Fruit fly (Drosophila melanogaster) whole organism, embryonic: Measurements from ENCODE around the gene CG7724.
A peak's percentile ranks its signal among the peaks of the same experiment; 100 is the strongest.

ENCODE experiments used
- CG11560 ChIP-seq: fragments of 200-800 bp; sonication (Bioruptor generic); IDR thresholded peaks from 3 replicates; pipeline ENCODE4 v1.3.6; 2022; ENCODE audit warnings: missing biosample characterization, missing genetic modification characterization
- CG11723 ChIP-seq: fragments of 200-800 bp; sonication (Bioruptor generic); optimal IDR thresholded peaks from 2 replicates; lab custom pipeline; 2017; ENCODE audit warnings: missing biosample characterization, mild to moderate bottlenecking, missing genetic modification characterization
- CG12299 ChIP-seq: fragments of 200-800 bp; sonication (Bioruptor generic); optimal IDR thresholded peaks from 2 replicates; lab custom pipeline; 2018; ENCODE audit warnings: missing biosample characterization, mild to moderate bottlenecking, missing genetic modification characterization
- CG13123 ChIP-seq: fragments of 200-800 bp; sonication (Bioruptor generic); optimal IDR thresholded peaks from 2 replicates; lab custom pipeline; 2016; ENCODE audit warnings: missing biosample characterization, missing genetic modification characterization
- CG13296 ChIP-seq: fragments of 200-800 bp; sonication (Bioruptor generic); optimal IDR thresholded peaks from 3 replicates; lab custom pipeline; 2018; ENCODE audit warnings: missing biosample characterization, mild to moderate bottlenecking, missing genetic modification characterization
- CG14710 ChIP-seq: fragments of 200-800 bp; sonication (Bioruptor generic); optimal IDR thresholded peaks from 3 replicates; lab custom pipeline; 2019; ENCODE audit warnings: missing biosample characterization, mild to moderate bottlenecking, missing genetic modification characterization, moderate library complexity
- CG1602 ChIP-seq: fragments of 200-800 bp; sonication (Bioruptor generic); optimal IDR thresholded peaks from 3 replicates; lab custom pipeline; 2016; ENCODE audit warnings: missing biosample characterization, missing genetic modification characterization
- CG1647 ChIP-seq: fragments of 200-800 bp; sonication (Bioruptor generic); optimal IDR thresholded peaks from 3 replicates; lab custom pipeline; 2016; ENCODE audit warnings: missing biosample characterization, missing genetic modification characterization
- CG17186 ChIP-seq: fragments of 200-800 bp; sonication (Bioruptor generic); optimal IDR thresholded peaks from 3 replicates; lab custom pipeline; 2017; ENCODE audit warnings: missing biosample characterization, missing genetic modification reagents, missing genetic modification characterization
- CG17568 ChIP-seq: fragments of 200-800 bp; sonication (Bioruptor generic); optimal IDR thresholded peaks from 2 replicates; lab custom pipeline; 2018; ENCODE audit warnings: missing biosample characterization, mild to moderate bottlenecking, missing genetic modification characterization, moderate library complexity
- CG1792 ChIP-seq: fragments of 200-800 bp; sonication (Bioruptor generic); optimal IDR thresholded peaks from 2 replicates; lab custom pipeline; 2016; ENCODE audit warnings: missing biosample characterization, missing genetic modification characterization
- CG18011 ChIP-seq: fragments of 200-800 bp; sonication (Bioruptor generic); optimal IDR thresholded peaks from 2 replicates; lab custom pipeline; 2017; ENCODE audit warnings: missing biosample characterization, missing genetic modification characterization, mild to moderate bottlenecking, moderate library complexity, missing genotype
- CG2120 ChIP-seq: fragments of 200-800 bp; sonication (Bioruptor generic); optimal IDR thresholded peaks from 3 replicates; lab custom pipeline; 2016; ENCODE audit warnings: missing biosample characterization, missing genetic modification characterization
- CG3163 ChIP-seq: fragments of 200-800 bp; sonication (Bioruptor generic); optimal IDR thresholded peaks from 3 replicates; lab custom pipeline; 2016; ENCODE audit warnings: missing biosample characterization, missing genetic modification characterization
- CG3407 ChIP-seq: fragments of 200-800 bp; sonication (Bioruptor generic); optimal IDR thresholded peaks from 2 replicates; lab custom pipeline; 2018; ENCODE audit warnings: missing biosample characterization, mild to moderate bottlenecking, missing genetic modification characterization
- CG3838 ChIP-seq: fragments of 200-800 bp; sonication (Bioruptor generic); optimal IDR thresholded peaks from 3 replicates; lab custom pipeline; 2016; ENCODE audit warnings: missing biosample characterization, missing genetic modification characterization
- CG4707 ChIP-seq: fragments of 200-800 bp; sonication (Bioruptor generic); optimal IDR thresholded peaks from 2 replicates; lab custom pipeline; 2018; ENCODE audit warnings: missing biosample characterization, mild to moderate bottlenecking, missing genetic modification characterization, moderate library complexity
- CG5245 ChIP-seq: fragments of 200-800 bp; sonication (Bioruptor generic); optimal IDR thresholded peaks from 3 replicates; lab custom pipeline; 2016; ENCODE audit warnings: missing biosample characterization, missing genetic modification characterization
- CG5953 ChIP-seq: fragments of 200-800 bp; sonication (Bioruptor generic); IDR thresholded peaks from 2 replicates; pipeline ENCODE4 v1.3.6; 2022; ENCODE audit warnings: missing biosample characterization, missing genetic modification characterization
- CG7556 ChIP-seq: fragments of 200-800 bp; sonication (Bioruptor generic); optimal IDR thresholded peaks from 2 replicates; lab custom pipeline; 2017; ENCODE audit warnings: missing biosample characterization, mild to moderate bottlenecking, missing genetic modification characterization
- CG8388 ChIP-seq: fragments of 200-800 bp; sonication (Bioruptor generic); optimal IDR thresholded peaks from 2 replicates; lab custom pipeline; 2019; ENCODE audit warnings: missing biosample characterization, mild to moderate bottlenecking, missing genetic modification characterization, moderate library complexity
- Dip2 ChIP-seq: fragments of 200-800 bp; sonication (Bioruptor generic); IDR thresholded peaks from 2 replicates; pipeline ENCODE4 v1.3.6; 2022; ENCODE audit warnings: missing biosample characterization, missing genetic modification characterization
- Hr3 ChIP-seq: fragments of 200-800 bp; sonication (Bioruptor generic); optimal IDR thresholded peaks from 3 replicates; lab custom pipeline; 2016; ENCODE audit warnings: missing biosample characterization, missing genetic modification characterization
- Med ChIP-seq: fragments of 200-800 bp; sonication (Bioruptor generic); peaks from one replicate; lab custom pipeline; 2016; ENCODE audit warnings: missing biosample characterization, missing genetic modification characterization, mild to moderate bottlenecking, inconsistent platforms, moderate library complexity
- NFAT ChIP-seq: fragments of 200-800 bp; sonication (Bioruptor generic); IDR thresholded peaks from 2 replicates; pipeline ENCODE4 v1.3.6; 2022; ENCODE audit warnings: missing biosample characterization, missing genetic modification characterization
- NK7.1 ChIP-seq: fragments of 200-800 bp; sonication (Bioruptor generic); optimal IDR thresholded peaks from 3 replicates; lab custom pipeline; 2016; ENCODE audit warnings: missing biosample characterization, missing genetic modification characterization
- Oli ChIP-seq: fragments of 200-800 bp; sonication (Bioruptor generic); optimal IDR thresholded peaks from 2 replicates; lab custom pipeline; 2018; ENCODE audit warnings: missing biosample characterization, mild to moderate bottlenecking, missing genetic modification characterization, moderate library complexity
- Opbp ChIP-seq: fragments of 200-800 bp; sonication (Bioruptor generic); IDR thresholded peaks from 3 replicates; pipeline ENCODE4 v1.3.6; 2022; ENCODE audit warnings: missing biosample characterization, missing genetic modification characterization; ENCODE audit not compliant: partially characterized antibody
- Rfx ChIP-seq: fragments of 200-800 bp; sonication (Bioruptor generic); IDR thresholded peaks from 2 replicates; pipeline ENCODE4 v1.3.6; 2022; ENCODE audit warnings: missing biosample characterization, missing genetic modification characterization
- ara ChIP-seq: fragments of 200-800 bp; sonication (Bioruptor generic); IDR thresholded peaks from 2 replicates; pipeline ENCODE4 v1.3.6; 2022; ENCODE audit warnings: missing biosample characterization, missing genetic modification characterization
- bbx ChIP-seq: fragments of 200-800 bp; sonication (Bioruptor generic); IDR thresholded peaks from 2 replicates; pipeline ENCODE4 v1.3.6; 2022; ENCODE audit warnings: missing biosample characterization, missing genetic modification characterization; ENCODE audit not compliant: partially characterized antibody
- br ChIP-seq: fragments of >200 bp; optimal IDR thresholded peaks from 2 replicates; lab custom pipeline; 2017
- crp ChIP-seq, 2 experiments: fragments of 200-800 bp; sonication (Bioruptor generic); optimal IDR thresholded peaks; 2 replicates in 1 of 2; 3 replicates in 1 of 2; lab custom pipeline; 2017; ENCODE audit warnings: missing biosample characterization in 2 of 2, missing genetic modification characterization in 2 of 2, mild to moderate bottlenecking in 1 of 2, moderate library complexity in 1 of 2
- dati ChIP-seq: fragments of 200-800 bp; sonication (Bioruptor generic); IDR thresholded peaks from 2 replicates; pipeline ENCODE4 v1.3.6; 2022; ENCODE audit warnings: missing biosample characterization, missing genetic modification characterization
- dmrt11E ChIP-seq: fragments of 200-800 bp; sonication (Bioruptor generic); optimal IDR thresholded peaks from 3 replicates; lab custom pipeline; 2018; ENCODE audit warnings: missing biosample characterization, mild to moderate bottlenecking, missing genetic modification characterization, moderate library complexity
- esg ChIP-seq: fragments of 200-800 bp; sonication (Bioruptor generic); conservative IDR thresholded peaks from 2 replicates; pipeline ENCODE4 v1.3.6; 2022; ENCODE audit warnings: missing biosample characterization, missing genetic modification characterization
- eve ChIP-seq, 2 experiments: fragments of >200 bp; optimal IDR thresholded peaks; 2 replicates each; lab custom pipeline; 2017; ENCODE audit warnings: missing biosample characterization in 2 of 2, missing genetic modification characterization in 2 of 2
- eyg ChIP-seq: fragments of 200-800 bp; sonication (Bioruptor generic); optimal IDR thresholded peaks from 3 replicates; lab custom pipeline; 2016; ENCODE audit warnings: missing biosample characterization, missing genetic modification characterization
- gem ChIP-seq: fragments of 200-800 bp; sonication (Bioruptor generic); optimal IDR thresholded peaks from 2 replicates; lab custom pipeline; 2019; ENCODE audit warnings: missing biosample characterization, mild to moderate bottlenecking, missing genetic modification characterization, moderate library complexity
- hth ChIP-seq: fragments of >200 bp; optimal IDR thresholded peaks from 2 replicates; lab custom pipeline; 2017; ENCODE audit warnings: inconsistent platforms
- kni ChIP-seq: fragments of 200-800 bp; sonication (Bioruptor generic); optimal IDR thresholded peaks from 3 replicates; lab custom pipeline; 2017; ENCODE audit warnings: mild to moderate bottlenecking, missing biosample characterization, missing genetic modification reagents, missing genetic modification characterization
- mam ChIP-seq: fragments of 200-800 bp; sonication (Bioruptor generic); optimal IDR thresholded peaks from 3 replicates; lab custom pipeline; 2016; ENCODE audit warnings: missing biosample characterization, missing genetic modification characterization
- pzg ChIP-seq: fragments of 200-800 bp; sonication (Bioruptor generic); optimal IDR thresholded peaks from 3 replicates; lab custom pipeline; 2018; ENCODE audit warnings: missing biosample characterization, mild to moderate bottlenecking, missing genetic modification characterization, moderate library complexity
- rib ChIP-seq: fragments of 200-800 bp; sonication (Bioruptor generic); IDR thresholded peaks from 2 replicates; pipeline ENCODE4 v1.3.6; 2022; ENCODE audit warnings: missing biosample characterization, missing genetic modification characterization
- sc ChIP-seq, 3 experiments: fragments of >200 bp in 2 of 3; fragments of 200-800 bp in 1 of 3; sonication (Bioruptor generic) in 1 of 3; optimal IDR thresholded peaks; 2 replicates in 2 of 3; 3 replicates in 1 of 3; lab custom pipeline; 2017; ENCODE audit warnings: mild to moderate bottlenecking in 1 of 3, missing biosample characterization in 1 of 3, missing genetic modification characterization in 1 of 3, missing genetic modification reagents in 1 of 3
- sim ChIP-seq: fragments of 200-800 bp; sonication (Bioruptor generic); IDR thresholded peaks from 2 replicates; pipeline ENCODE4 v1.3.6; 2022; ENCODE audit warnings: missing biosample characterization, missing genetic modification characterization
- so ChIP-seq: fragments of 200-800 bp; sonication (Bioruptor generic); IDR thresholded peaks from 3 replicates; pipeline ENCODE4 v1.3.6; 2022; ENCODE audit warnings: missing biosample characterization, missing genetic modification characterization
- trh ChIP-seq: fragments of 200-800 bp; sonication (Bioruptor generic); optimal IDR thresholded peaks from 2 replicates; lab custom pipeline; 2016; ENCODE audit warnings: missing biosample characterization, missing genetic modification characterization
- tup ChIP-seq: fragments of 200-800 bp; sonication (Bioruptor generic); optimal IDR thresholded peaks from 2 replicates; lab custom pipeline; 2016; ENCODE audit warnings: missing biosample characterization, mild to moderate bottlenecking, missing genetic modification characterization, moderate library complexity
- wdn ChIP-seq: fragments of 200-800 bp; sonication (Bioruptor generic); IDR thresholded peaks from 2 replicates; pipeline ENCODE4 v1.3.6; 2022; ENCODE audit warnings: missing biosample characterization, missing genetic modification characterization
- zen2 ChIP-seq: fragments of 200-800 bp; sonication (Bioruptor generic); IDR thresholded peaks from 3 replicates; pipeline ENCODE4 v1.3.6; 2022; ENCODE audit warnings: missing biosample characterization, missing genetic modification characterization; ENCODE audit not compliant: partially characterized antibody
- zfh2 ChIP-seq: fragments of 200-800 bp; sonication (Bioruptor generic); optimal IDR thresholded peaks from 2 replicates; lab custom pipeline; 2016; ENCODE audit warnings: missing biosample characterization, missing genetic modification characterization

CG7724 gene

DNA sequence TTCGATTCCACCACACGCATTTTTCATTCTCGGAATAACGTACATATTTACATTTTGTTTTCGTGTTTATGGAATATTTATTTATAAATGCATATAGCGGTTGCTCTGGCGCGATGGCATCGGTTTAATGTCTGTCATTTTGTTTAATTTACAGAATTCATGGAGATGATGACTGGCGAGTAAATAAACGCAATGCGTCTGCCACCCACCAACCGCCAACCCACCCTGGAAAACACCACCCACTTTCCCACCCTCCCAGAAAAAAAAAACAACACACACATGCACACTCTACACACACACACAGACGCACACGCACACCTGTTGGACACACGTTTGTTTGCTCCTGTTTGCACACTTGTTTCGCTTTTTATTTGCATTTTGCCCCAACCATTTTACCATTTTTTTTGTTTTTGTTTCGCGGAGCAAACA lies 7.6 kb upstream of the CG7724 start (continued):
- TF ChIP-seq CG3163 (GFP tag; lab: Kevin White, UChicago): no peak
- no peak for TF ChIP-seq Oli
- no peak for TF ChIP-seq CG17568 (GFP tag; lab: Kevin White, UChicago)
- TF ChIP-seq rib (GFP tag; lab: Robert Waterston, UW): no peak
- no peak for TF ChIP-seq gem (tag; lab: Kevin White, UChicago)
- TF ChIP-seq kni (GFP tag; lab: Kevin White, UChicago): peak; percentile 55
- no peak for TF ChIP-seq Hr3 (GFP tag; lab: Kevin White, UChicago)
- no peak for TF ChIP-seq crp (GFP tag; optimal IDR thresholded peaks at IDR 0.05; lab: Kevin White, UChicago)
- peak; percentile 13 for TF ChIP-seq CG7556
- no peak for TF ChIP-seq bbx
- TF ChIP-seq CG5245 (GFP tag; lab: Kevin White, UChicago): no peak
- TF ChIP-seq CG11560 (tag; lab: Robert Waterston, UW): no peak
- TF ChIP-seq esg (GFP tag; lab: Robert Waterston, UW): no peak
- TF ChIP-seq br (lab: Kevin White, UChicago): no peak
- no peak for TF ChIP-seq zfh2
- TF ChIP-seq zen2 (GFP tag; lab: Robert Waterston, UW): no peak
- TF ChIP-seq CG5953 (GFP tag; lab: Robert Waterston, UW): no peak
- TF ChIP-seq CG1602 (GFP tag; lab: Kevin White, UChicago): no peak
- TF ChIP-seq CG2120 (GFP tag; lab: Kevin White, UChicago): no peak
- peak; percentile 35 for TF ChIP-seq CG14710 (tag; lab: Kevin White, UChicago)
- TF ChIP-seq pzg (GFP tag; lab: Kevin White, UChicago): no peak
- TF ChIP-seq CG1792 (GFP tag; lab: Kevin White, UChicago): no peak
- peak; percentile 41 for TF ChIP-seq CG4707 (GFP tag; lab: Kevin White, UChicago)
- peak; percentile 32 for TF ChIP-seq CG3407
- TF ChIP-seq dati (GFP tag; lab: Robert Waterston, UW): no peak
- peak; percentile 32 for TF ChIP-seq CG12299 (tag; lab: Kevin White, UChicago)
- peak; percentile 5 for TF ChIP-seq CG17186 (GFP tag; lab: Kevin White, UChicago)
- no peak for TF ChIP-seq CG1647 (GFP tag; lab: Kevin White, UChicago)
- TF ChIP-seq Opbp: no peak
- TF ChIP-seq sc (optimal IDR thresholded peaks at IDR 0.05; lab: Kevin White, UChicago): no peak
- TF ChIP-seq sc (GFP tag; optimal IDR thresholded peaks at IDR 0.05; lab: Kevin White, UChicago): peak; percentile 22
- no peak for TF ChIP-seq mam (GFP tag; lab: Kevin White, UChicago)
- TF ChIP-seq Rfx (GFP tag; lab: Robert Waterston, UW): 0 out of 2 replicates have a peak, but pooled peaks have one; percentile 5
- no peak for TF ChIP-seq CG13296 (GFP tag; lab: Kevin White, UChicago)
- TF ChIP-seq CG18011 (GFP tag; lab: Kevin White, UChicago): no peak
- TF ChIP-seq Dip2 (GFP tag; lab: Robert Waterston, UW): no peak
- no peak for TF ChIP-seq eyg (GFP tag; lab: Kevin White, UChicago)
- no peak for TF ChIP-seq hth (lab: Kevin White, UChicago)
- no peak for TF ChIP-seq NK7.1 (GFP tag; lab: Kevin White, UChicago)
- TF ChIP-seq NFAT (GFP tag; lab: Robert Waterston, UW): no peak
- peak; percentile 75 for TF ChIP-seq Med (GFP tag; lab: Kevin White, UChicago)
- 0 out of 2 replicates have a peak, but pooled peaks have one; percentile 36 for TF ChIP-seq ara (GFP tag; lab: Robert Waterston, UW)
- TF ChIP-seq sim: no peak
- no peak for TF ChIP-seq trh (GFP tag; lab: Kevin White, UChicago)
- no peak for TF ChIP-seq tup (GFP tag; lab: Kevin White, UChicago)
- TF ChIP-seq CG13123 (GFP tag; lab: Kevin White, UChicago): no peak
- no peak for TF ChIP-seq dmrt11E (tag; lab: Kevin White, UChicago)
- TF ChIP-seq CG11723 (GFP tag; lab: Kevin White, UChicago): no peak
- TF ChIP-seq CG3838 (GFP tag; lab: Kevin White, UChicago): no peak
- no peak for TF ChIP-seq eve (GFP tag; optimal IDR thresholded peaks at IDR 0.05; lab: Kevin White, UChicago)
- no peak for TF ChIP-seq wdn
- TF ChIP-seq so (GFP tag; lab: Robert Waterston, UW): no peak
- no peak for TF ChIP-seq CG8388 (GFP tag; lab: Kevin White, UChicago)
